Fruit fly (Drosophila melanogaster) whole organism, pupa: ENCODE data around the gene Nopp140.

Experiments
- CG8159 ChIP-seq: fragments of 200-800 bp; sonication (Bioruptor generic); optimal IDR thresholded peaks from 3 replicates; lab custom pipeline; 2018; ENCODE audit warnings: missing biosample characterization, mild to moderate bottlenecking, missing genetic modification characterization, moderate library complexity
- CG9948 ChIP-seq: fragments of 200-800 bp; sonication (Bioruptor generic); optimal IDR thresholded peaks from 2 replicates; lab custom pipeline; 2018; ENCODE audit warnings: missing biosample characterization, mild to moderate bottlenecking, missing genetic modification characterization, moderate library complexity
- D1 ChIP-seq: fragments of 200-800 bp; sonication (Bioruptor generic); optimal IDR thresholded peaks from 2 replicates; lab custom pipeline; 2018; ENCODE audit warnings: missing biosample characterization, mild to moderate bottlenecking, missing genetic modification characterization, moderate library complexity
- EcR ChIP-seq: fragments of 200-800 bp; sonication (Bioruptor generic); optimal IDR thresholded peaks from 3 replicates; lab custom pipeline; 2019; ENCODE audit warnings: missing biosample characterization, missing genetic modification characterization, mild to moderate bottlenecking, moderate library complexity, missing genetic modification reagents
- Pif1B ChIP-seq: fragments of 200-800 bp; sonication (Bioruptor generic); optimal IDR thresholded peaks from 3 replicates; lab custom pipeline; 2016; ENCODE audit warnings: missing biosample characterization, missing genetic modification characterization
- rn ChIP-seq: fragments of 200-800 bp; sonication (Bioruptor generic); IDR thresholded peaks from 2 replicates; pipeline ENCODE4 v1.3.6; 2022; ENCODE audit warnings: missing biosample characterization, missing genetic modification characterization

DNA sequence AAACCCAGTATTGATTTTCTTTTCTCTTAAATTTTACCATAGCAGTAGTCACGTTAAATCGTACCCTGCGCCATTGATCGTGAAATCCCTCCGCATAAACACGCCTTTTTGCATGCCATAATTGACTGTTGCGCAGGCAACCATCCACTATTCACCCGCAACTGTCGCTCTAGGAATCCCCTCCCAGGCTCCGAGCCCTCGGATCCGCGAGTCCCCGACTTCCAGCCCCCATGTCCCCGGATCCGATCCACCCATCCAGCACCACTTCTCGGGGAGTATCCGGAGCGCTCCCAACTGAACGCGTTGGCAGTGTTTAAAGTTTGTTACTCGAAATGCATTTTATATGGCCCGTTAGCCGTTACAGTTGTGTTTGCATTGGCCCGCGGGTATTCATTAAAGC lies 15.7 kb downstream of the Nopp140 start:
- TF ChIP-seq EcR: no peak
- TF ChIP-seq CG9948 (tag; lab: Kevin White, UChicago): no peak
- no peak for TF ChIP-seq Pif1B (GFP tag; lab: Kevin White, UChicago)
- TF ChIP-seq CG8159 (tag; lab: Kevin White, UChicago): no peak
- TF ChIP-seq D1 (tag; lab: Kevin White, UChicago): no peak
- no peak for TF ChIP-seq rn (GFP tag; lab: Robert Waterston, UW)
